Fruit fly (Drosophila melanogaster): ENCODE data around the gene CG42556.

The CG42556 gene

DNA sequence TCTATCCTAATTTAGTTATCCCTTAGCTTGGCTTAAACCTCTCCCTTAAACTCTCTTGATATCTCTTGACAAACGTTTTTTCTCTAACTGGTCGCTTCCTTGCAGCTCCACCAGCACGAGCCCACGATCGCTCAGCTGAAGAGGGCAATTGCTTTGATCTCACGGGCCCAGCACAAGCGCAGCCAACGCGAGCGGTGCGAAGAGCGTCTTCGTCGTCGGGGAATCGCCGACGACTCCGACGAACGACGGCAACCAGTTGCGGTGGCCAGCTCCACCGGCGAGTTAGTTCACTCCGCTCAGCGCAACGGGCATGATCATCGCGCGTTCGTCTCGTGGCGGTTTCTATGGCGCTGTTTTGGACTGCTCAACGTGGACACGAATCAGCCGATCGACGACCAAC lies 8.8 kb upstream of the CG42556 start:
- no peak for TF ChIP-seq CG7045 (GFP tag; optimal IDR thresholded peaks at IDR 0.05)
- TF ChIP-seq Crg-1 (GFP tag; optimal IDR thresholded peaks at IDR 0.05), result no peak
- peak; percentile 1 for TF ChIP-seq tj (GFP tag; optimal IDR thresholded peaks at IDR 0.05)
- peak; percentile 7 for TF ChIP-seq cic (GFP tag; optimal IDR thresholded peaks at IDR 0.05)
- no peak for TF ChIP-seq CG33017 (tag; optimal IDR thresholded peaks at IDR 0.05)
- TF ChIP-seq toe (GFP tag; optimal IDR thresholded peaks at IDR 0.05), result no peak
- TF ChIP-seq CG7101 (tag; optimal IDR thresholded peaks at IDR 0.05), result peak; percentile 36
- TF ChIP-seq kay (GFP tag; ENCODE audit: borderline replicate concordance), result no peak
- TF ChIP-seq CG12768 (GFP tag; optimal IDR thresholded peaks at IDR 0.05), result peak; percentile 39
- no peak for TF ChIP-seq CG14711 (tag; optimal IDR thresholded peaks at IDR 0.05)
- TF ChIP-seq pad (GFP tag; optimal IDR thresholded peaks at IDR 0.05), result no peak
- TF ChIP-seq CG1620 (GFP tag; optimal IDR thresholded peaks at IDR 0.05), result peak; percentile 43
- peak; percentile 10 for TF ChIP-seq bab1 (GFP tag; optimal IDR thresholded peaks at IDR 0.05)
- peak; percentile 77 for TF ChIP-seq Mnt (GFP tag; optimal IDR thresholded peaks at IDR 0.05)
- no peak for TF ChIP-seq CG5204 (GFP tag; optimal IDR thresholded peaks at IDR 0.05)
- TF ChIP-seq cnc (optimal IDR thresholded peaks at IDR 0.05), result no peak
- TF ChIP-seq CG11617 (GFP tag; optimal IDR thresholded peaks at IDR 0.05), result no peak
- no peak for TF ChIP-seq ovo (GFP tag; optimal IDR thresholded peaks at IDR 0.05)
- no peak for TF ChIP-seq Clk (GFP tag; optimal IDR thresholded peaks at IDR 0.05)
- no peak for TF ChIP-seq Hr96 (GFP tag; optimal IDR thresholded peaks at IDR 0.05)

DNA sequence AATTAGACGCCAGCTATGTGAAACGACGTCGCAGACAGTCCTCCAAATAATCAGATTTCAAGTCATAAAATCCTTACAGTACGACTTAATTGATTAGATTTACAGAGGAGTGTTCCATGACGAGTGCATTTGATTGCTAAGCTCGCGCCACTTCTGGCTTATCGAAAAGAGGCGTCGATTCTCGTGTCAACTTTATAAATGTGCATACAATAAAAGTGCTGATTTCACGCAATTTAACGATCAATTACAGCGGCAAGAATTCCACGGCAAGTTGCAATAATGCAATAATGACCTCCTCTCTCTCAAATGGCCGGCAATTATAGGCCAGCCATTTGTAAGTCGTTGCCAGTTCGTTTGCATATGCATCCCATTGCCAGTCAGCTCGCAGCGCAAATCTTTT lies 7.3 kb upstream of the CG42556 start:
- no peak for TF ChIP-seq Crg-1 (GFP tag; optimal IDR thresholded peaks at IDR 0.05)
- TF ChIP-seq pad (GFP tag; optimal IDR thresholded peaks at IDR 0.05), result no peak
- TF ChIP-seq CG7101 (tag; optimal IDR thresholded peaks at IDR 0.05), result no peak
- TF ChIP-seq cic (GFP tag; optimal IDR thresholded peaks at IDR 0.05), result peak; percentile 25
- TF ChIP-seq ovo (GFP tag; optimal IDR thresholded peaks at IDR 0.05), result no peak
- TF ChIP-seq CG5204 (GFP tag; optimal IDR thresholded peaks at IDR 0.05), result no peak
- no peak for TF ChIP-seq Hr96 (GFP tag; optimal IDR thresholded peaks at IDR 0.05)
- no peak for TF ChIP-seq CG11617 (GFP tag; optimal IDR thresholded peaks at IDR 0.05)
- no peak for TF ChIP-seq CG14711 (tag; optimal IDR thresholded peaks at IDR 0.05)
- no peak for TF ChIP-seq bab1 (GFP tag; optimal IDR thresholded peaks at IDR 0.05)
- peak; percentile 48 for TF ChIP-seq Mnt (GFP tag; optimal IDR thresholded peaks at IDR 0.05)
- no peak for TF ChIP-seq toe (GFP tag; optimal IDR thresholded peaks at IDR 0.05)
- TF ChIP-seq CG33017 (tag; optimal IDR thresholded peaks at IDR 0.05), result no peak
- TF ChIP-seq tj (GFP tag; optimal IDR thresholded peaks at IDR 0.05), result peak; percentile 87
- no peak for TF ChIP-seq CG7045 (GFP tag; optimal IDR thresholded peaks at IDR 0.05)
- TF ChIP-seq CG12768 (GFP tag; optimal IDR thresholded peaks at IDR 0.05), result peak; percentile 10
- TF ChIP-seq cnc (optimal IDR thresholded peaks at IDR 0.05), result peak; percentile 33 to 66
- no peak for TF ChIP-seq Clk (GFP tag; optimal IDR thresholded peaks at IDR 0.05)
- peak; percentile 43 for TF ChIP-seq kay (GFP tag; ENCODE audit: borderline replicate concordance)
- no peak for TF ChIP-seq CG1620 (GFP tag; optimal IDR thresholded peaks at IDR 0.05)

DNA sequence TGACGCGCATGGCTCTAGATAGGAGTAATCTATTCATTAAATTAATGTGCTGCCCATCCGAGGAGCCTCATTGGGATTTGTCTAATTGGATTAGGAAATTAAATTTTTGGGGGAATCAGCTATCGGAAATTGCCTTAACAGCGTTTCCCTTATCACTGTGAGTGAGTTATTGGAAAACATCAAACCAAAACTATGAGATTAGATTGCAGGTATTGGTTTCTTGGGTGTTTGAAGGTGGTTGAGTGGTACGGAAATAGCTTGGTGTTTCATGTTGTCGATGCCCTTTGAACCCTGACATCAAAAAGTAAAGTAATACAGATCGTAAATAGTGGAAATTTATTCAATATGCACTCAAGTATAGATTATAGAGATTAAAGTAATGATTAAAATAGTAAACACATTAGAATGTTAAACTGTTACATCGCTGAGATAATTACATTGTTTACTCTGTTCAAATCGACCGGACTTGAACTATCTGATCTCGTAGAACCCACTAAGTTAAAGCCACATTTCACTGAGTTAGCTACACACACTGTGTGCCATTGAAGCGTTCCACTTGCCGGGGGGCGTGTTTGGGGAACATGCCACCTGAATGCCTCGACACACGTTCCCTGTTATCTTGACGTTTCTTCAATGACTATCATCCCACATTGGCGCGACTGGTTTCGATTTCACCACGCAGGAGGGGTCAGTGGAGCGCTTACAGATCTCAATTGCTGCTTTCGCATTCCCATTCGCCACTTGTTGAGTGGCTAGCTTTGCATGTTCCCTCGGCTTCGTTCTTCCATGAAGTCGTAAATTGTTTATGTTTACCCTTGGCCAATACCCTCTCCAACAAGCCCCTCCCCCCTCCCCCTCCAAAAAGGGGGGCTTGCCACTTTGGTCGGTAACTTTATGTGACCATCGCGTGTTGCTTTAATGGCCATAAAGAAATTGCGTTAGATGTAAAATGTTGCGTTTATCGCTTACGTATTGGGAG lies 6.5 kb upstream of the CG42556 start:
- TF ChIP-seq kay (GFP tag; ENCODE audit: borderline replicate concordance), result peak; percentile 14
- no peak for TF ChIP-seq CG14711 (tag; optimal IDR thresholded peaks at IDR 0.05)

DNA sequence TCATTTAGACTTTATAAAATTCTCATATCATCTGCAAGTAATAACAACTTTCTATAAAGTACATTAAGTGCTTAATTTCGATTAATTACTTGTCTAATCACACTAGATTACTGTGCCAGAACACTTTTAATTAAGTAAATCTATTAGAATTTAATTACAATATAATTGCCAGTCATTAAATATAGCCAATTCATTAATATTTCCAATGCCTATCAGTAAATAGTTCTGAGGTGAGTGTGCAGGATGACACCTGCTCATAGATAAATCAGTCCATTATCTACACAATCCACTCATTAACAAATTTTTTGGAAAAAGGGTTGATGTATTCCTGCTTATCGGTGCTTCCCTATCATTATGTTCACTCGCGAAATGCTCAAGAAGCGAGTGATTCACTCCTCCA lies 5.0 kb upstream of the CG42556 start:
- TF ChIP-seq cic (GFP tag; optimal IDR thresholded peaks at IDR 0.05) (no peak), Clk (GFP tag; optimal IDR thresholded peaks at IDR 0.05) (no peak), Mnt (GFP tag; optimal IDR thresholded peaks at IDR 0.05) (no peak), Crg-1 (GFP tag; optimal IDR thresholded peaks at IDR 0.05) (no peak), kay (GFP tag; ENCODE audit: borderline replicate concordance) (peak; percentile 57), bab1 (GFP tag; optimal IDR thresholded peaks at IDR 0.05) (no peak), CG12768 (GFP tag; optimal IDR thresholded peaks at IDR 0.05) (no peak)

DNA sequence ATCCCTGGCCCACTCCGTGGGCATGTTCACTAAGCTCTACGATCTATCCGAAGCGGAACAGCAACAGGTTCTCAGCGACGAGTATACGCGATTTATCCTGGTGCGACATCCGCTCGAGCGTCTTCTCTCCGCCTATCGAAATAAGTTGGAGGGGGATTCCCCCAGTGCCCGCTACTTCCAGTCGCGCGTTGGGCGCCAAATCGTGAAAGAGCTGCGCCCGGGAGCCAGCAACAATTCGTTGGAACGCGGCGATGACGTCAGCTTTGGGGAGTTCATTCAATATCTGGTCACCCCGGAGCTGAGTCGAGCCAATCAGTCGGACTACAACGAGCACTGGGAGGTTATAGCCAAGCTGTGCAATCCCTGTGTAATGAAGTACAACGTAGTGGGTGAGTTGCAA lies 4.4 kb upstream of the CG42556 start:
- TF ChIP-seq Crg-1 (GFP tag; optimal IDR thresholded peaks at IDR 0.05), result no peak
- TF ChIP-seq cnc (optimal IDR thresholded peaks at IDR 0.05), result no peak
- TF ChIP-seq CG5204 (GFP tag; optimal IDR thresholded peaks at IDR 0.05), result no peak
- no peak for TF ChIP-seq CG1620 (GFP tag; optimal IDR thresholded peaks at IDR 0.05)
- no peak for TF ChIP-seq CG11617 (GFP tag; optimal IDR thresholded peaks at IDR 0.05)
- TF ChIP-seq kay (GFP tag; ENCODE audit: borderline replicate concordance), result no peak
- TF ChIP-seq tj (GFP tag; optimal IDR thresholded peaks at IDR 0.05), result no peak
- no peak for TF ChIP-seq CG12768 (GFP tag; optimal IDR thresholded peaks at IDR 0.05)
- TF ChIP-seq Mnt (GFP tag; optimal IDR thresholded peaks at IDR 0.05), result no peak
- no peak for TF ChIP-seq pad (GFP tag; optimal IDR thresholded peaks at IDR 0.05)
- TF ChIP-seq Clk (GFP tag; optimal IDR thresholded peaks at IDR 0.05), result no peak
- no peak for TF ChIP-seq Hr96 (GFP tag; optimal IDR thresholded peaks at IDR 0.05)
- no peak for TF ChIP-seq cic (GFP tag; optimal IDR thresholded peaks at IDR 0.05)
- TF ChIP-seq CG7101 (tag; optimal IDR thresholded peaks at IDR 0.05), result no peak
- TF ChIP-seq ovo (GFP tag; optimal IDR thresholded peaks at IDR 0.05), result no peak
- TF ChIP-seq CG33017 (tag; optimal IDR thresholded peaks at IDR 0.05), result no peak
- no peak for TF ChIP-seq CG14711 (tag; optimal IDR thresholded peaks at IDR 0.05)
- TF ChIP-seq bab1 (GFP tag; optimal IDR thresholded peaks at IDR 0.05), result no peak

DNA sequence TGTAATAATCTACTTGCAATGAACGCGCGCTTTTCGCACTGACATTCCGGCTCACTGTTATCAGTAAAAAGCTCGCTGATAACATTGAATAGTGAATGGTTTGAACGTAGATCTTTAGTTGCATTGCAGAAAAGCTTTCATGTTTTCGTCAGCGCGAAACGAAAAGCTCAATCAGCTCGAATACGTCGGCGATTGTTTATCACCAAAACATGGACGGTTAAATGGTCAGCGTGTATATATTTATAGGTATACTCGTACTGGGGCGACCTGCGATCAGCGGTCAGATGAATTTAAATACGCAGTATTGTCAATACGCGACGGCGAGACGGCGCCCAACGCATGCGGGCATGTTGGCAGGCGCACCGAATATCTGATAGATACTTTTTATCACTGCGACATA lies 3.2 kb upstream of the CG42556 start:
- TF ChIP-seq cic (GFP tag; optimal IDR thresholded peaks at IDR 0.05) (peak; percentile 98), pad (GFP tag; optimal IDR thresholded peaks at IDR 0.05) (no peak), kay (GFP tag; ENCODE audit: borderline replicate concordance) (peak; percentile 84), CG14711 (tag; optimal IDR thresholded peaks at IDR 0.05) (no peak), CG7045 (GFP tag; optimal IDR thresholded peaks at IDR 0.05) (no peak), toe (GFP tag; optimal IDR thresholded peaks at IDR 0.05) (no peak), cnc (optimal IDR thresholded peaks at IDR 0.05) (no peak), Crg-1 (GFP tag; optimal IDR thresholded peaks at IDR 0.05) (no peak), Clk (GFP tag; optimal IDR thresholded peaks at IDR 0.05) (no peak), CG12768 (GFP tag; optimal IDR thresholded peaks at IDR 0.05) (peak; percentile 49), CG11617 (GFP tag; optimal IDR thresholded peaks at IDR 0.05) (peak; percentile 46), CG1620 (GFP tag; optimal IDR thresholded peaks at IDR 0.05) (no peak), Mnt (GFP tag; optimal IDR thresholded peaks at IDR 0.05) (peak; percentile 59), Hr96 (GFP tag; optimal IDR thresholded peaks at IDR 0.05) (no peak), bab1 (GFP tag; optimal IDR thresholded peaks at IDR 0.05) (no peak), CG33017 (tag; optimal IDR thresholded peaks at IDR 0.05) (peak; percentile 36), CG5204 (GFP tag; optimal IDR thresholded peaks at IDR 0.05) (no peak), ovo (GFP tag; optimal IDR thresholded peaks at IDR 0.05) (no peak), CG7101 (tag; optimal IDR thresholded peaks at IDR 0.05) (no peak), tj (GFP tag; optimal IDR thresholded peaks at IDR 0.05) (peak; percentile 24)

Data from whole organism, adult.